Worm (Caenorhabditis elegans) whole organism, L1 larva: ENCODE results near the gene tsfm-1.

Experiments used
- C34B4.2 ChIP-seq: sonication (generic microtip); optimal IDR thresholded peaks from 2 replicates; lab custom pipeline; 2017; ENCODE audit warnings: mild to moderate bottlenecking, missing genetic modification characterization, missing compliant biosample characterization
- Y116A8C.19 ChIP-seq: sonication (generic microtip); optimal IDR thresholded peaks from 2 replicates; lab custom pipeline; 2016; ENCODE audit warnings: missing compliant biosample characterization, missing genetic modification characterization, borderline replicate concordance
- aha-1 ChIP-seq: fragments of 150-350 bp; optimal IDR thresholded peaks from 2 replicates; lab custom pipeline; 2014; ENCODE audit warnings: missing biosample characterization, missing genetic modification characterization
- alr-1 ChIP-seq: fragments of 200-800 bp; sonication (Bioruptor generic); optimal IDR thresholded peaks from 2 replicates; lab custom pipeline; 2018; ENCODE audit warnings: borderline replicate concordance, mild to moderate bottlenecking, missing genetic modification characterization, missing compliant biosample characterization
- aly-2 ChIP-seq: fragments of 150-350 bp; optimal IDR thresholded peaks from 2 replicates; lab custom pipeline; 2014; ENCODE audit warnings: missing biosample characterization, missing genetic modification characterization
- ceh-8 ChIP-seq: fragments of 200-800 bp; sonication (Bioruptor generic); optimal IDR thresholded peaks from 2 replicates; lab custom pipeline; 2018; ENCODE audit warnings: mild to moderate bottlenecking, missing genetic modification characterization, moderate library complexity, missing compliant biosample characterization
- ces-1 ChIP-seq: fragments of 150-350 bp; optimal IDR thresholded peaks from 2 replicates; lab custom pipeline; 2014; ENCODE audit warnings: missing biosample characterization, missing genetic modification reagents, missing genetic modification characterization
- efl-1 ChIP-seq, 4 experiments: fragments of 150-350 bp; optimal IDR thresholded peaks in 3 of 4; peaks in 1 of 4; 1 replicate in 1 of 4; 2 replicates in 3 of 4; lab custom pipeline; 2014; ENCODE audit warnings: missing biosample characterization in 2 of 4, missing genetic modification characterization in 2 of 4, missing genetic modification reagents in 2 of 4
- efl-3 ChIP-seq: fragments of 200-800 bp; sonication (Bioruptor generic); optimal IDR thresholded peaks from 2 replicates; lab custom pipeline; 2018; ENCODE audit warnings: mild to moderate bottlenecking, missing genetic modification characterization, missing compliant biosample characterization
- egl-27 ChIP-seq, 2 experiments: fragments of 150-350 bp in 1 of 2; sonication (generic microtip); optimal IDR thresholded peaks; 3 replicates each; lab custom pipeline; 2017 to 2018; ENCODE audit warnings: missing biosample characterization in 2 of 2, missing genetic modification characterization in 2 of 2, missing genetic modification reagents in 2 of 2
- elt-2 ChIP-seq: sonication (generic microtip); optimal IDR thresholded peaks from 2 replicates; lab custom pipeline; 2016; ENCODE audit warnings: missing genetic modification characterization, mild to moderate bottlenecking, inconsistent platforms, missing compliant biosample characterization, missing genetic modification reagents
- ets-5 ChIP-seq: fragments of 200-800 bp; sonication (Bioruptor generic); IDR thresholded peaks from 2 replicates; pipeline ENCODE4 v1.3.6; 2022; ENCODE audit warnings: missing genetic modification characterization, missing compliant biosample characterization
- fkh-10 ChIP-seq: sonication (generic microtip); optimal IDR thresholded peaks from 2 replicates; lab custom pipeline; 2017; ENCODE audit warnings: missing biosample characterization, missing genetic modification reagents, missing genetic modification characterization
- fkh-4 ChIP-seq: sonication (generic microtip); optimal IDR thresholded peaks from 2 replicates; lab custom pipeline; 2016; ENCODE audit warnings: missing compliant biosample characterization, missing genetic modification characterization, borderline replicate concordance
- fos-1 ChIP-seq: fragments of 150-350 bp; optimal IDR thresholded peaks from 2 replicates; lab custom pipeline; 2014; ENCODE audit warnings: missing biosample characterization, missing genetic modification characterization
- grh-1 ChIP-seq: fragments of 200-800 bp; sonication (Bioruptor generic); IDR thresholded peaks from 2 replicates; pipeline ENCODE4 v1.3.6; 2022; ENCODE audit warnings: missing genetic modification reagents, missing genetic modification characterization, missing compliant biosample characterization
- hpl-2 ChIP-seq: fragments of 150-350 bp; optimal IDR thresholded peaks from 2 replicates; lab custom pipeline; 2014; ENCODE audit warnings: missing biosample characterization, missing genetic modification reagents, missing genetic modification characterization
- jun-1 ChIP-seq: fragments of 150-350 bp; optimal IDR thresholded peaks from 2 replicates; lab custom pipeline; 2014; ENCODE audit warnings: missing biosample characterization, missing genetic modification reagents, missing genetic modification characterization
- lin-13 ChIP-seq: fragments of 150-350 bp; optimal IDR thresholded peaks from 2 replicates; lab custom pipeline; 2014; ENCODE audit warnings: missing biosample characterization, missing genetic modification reagents, missing genetic modification characterization
- lin-14 ChIP-seq: fragments of 200-800 bp; sonication (Bioruptor generic); optimal IDR thresholded peaks from 2 replicates; lab custom pipeline; 2018; ENCODE audit warnings: mild to moderate bottlenecking, missing genetic modification characterization, moderate library complexity, missing compliant biosample characterization
- lin-15B ChIP-seq: fragments of 150-350 bp; sonication (generic microtip); optimal IDR thresholded peaks from 3 replicates; lab custom pipeline; 2014; ENCODE audit warnings: missing biosample characterization, missing genetic modification characterization
- lsy-2 ChIP-seq, 2 experiments: fragments of 150-350 bp; optimal IDR thresholded peaks; 2 replicates each; lab custom pipeline; 2014; ENCODE audit warnings: missing biosample characterization in 2 of 2, missing genetic modification characterization in 2 of 2
- mdl-1 ChIP-seq, 2 experiments: fragments of 150-350 bp; optimal IDR thresholded peaks; 2 replicates each; lab custom pipeline; 2014 to 2017; ENCODE audit warnings: missing biosample characterization in 2 of 2, missing genetic modification characterization in 2 of 2, inconsistent platforms in 1 of 2
- mep-1 ChIP-seq: fragments of 150-350 bp; optimal IDR thresholded peaks from 2 replicates; lab custom pipeline; 2014; ENCODE audit warnings: missing biosample characterization, missing genetic modification characterization
- nhr-11 ChIP-seq: fragments of 150-350 bp; optimal IDR thresholded peaks from 2 replicates; lab custom pipeline; 2014; ENCODE audit warnings: missing biosample characterization, missing genetic modification characterization
- nhr-12 ChIP-seq: sonication (generic microtip); optimal IDR thresholded peaks from 2 replicates; lab custom pipeline; 2017; ENCODE audit warnings: missing biosample characterization, missing genetic modification characterization
- nhr-20 ChIP-seq: sonication (generic microtip); optimal IDR thresholded peaks from 2 replicates; lab custom pipeline; 2016; ENCODE audit warnings: mild to moderate bottlenecking, missing genetic modification characterization, missing compliant biosample characterization
- nhr-28 ChIP-seq: fragments of 150-350 bp; optimal IDR thresholded peaks from 2 replicates; lab custom pipeline; 2014; ENCODE audit warnings: missing biosample characterization, missing genetic modification characterization
- nhr-71 ChIP-seq: sonication (generic microtip); optimal IDR thresholded peaks from 2 replicates; lab custom pipeline; 2016; ENCODE audit warnings: mild to moderate bottlenecking, missing genetic modification characterization, moderate library complexity, missing compliant biosample characterization
- nhr-76 ChIP-seq: sonication (generic microtip); optimal IDR thresholded peaks from 2 replicates; lab custom pipeline; 2017; ENCODE audit warnings: missing biosample characterization, missing genetic modification characterization
- nhr-77 ChIP-seq: fragments of 150-350 bp; optimal IDR thresholded peaks from 2 replicates; lab custom pipeline; 2014; ENCODE audit warnings: missing biosample characterization, missing genetic modification characterization
- nhr-85 ChIP-seq: sonication (generic microtip); peaks from one replicate; lab custom pipeline; 2016; ENCODE audit warnings: missing genetic modification characterization, inconsistent platforms, missing compliant biosample characterization
- nhr-90 ChIP-seq: sonication (generic microtip); optimal IDR thresholded peaks from 2 replicates; lab custom pipeline; 2016; ENCODE audit warnings: mild to moderate bottlenecking, missing genetic modification characterization, missing compliant biosample characterization; ENCODE audit not compliant: poor library complexity
- pax-3 ChIP-seq: fragments of 200-800 bp; sonication (Bioruptor generic); optimal IDR thresholded peaks from 2 replicates; lab custom pipeline; 2018; ENCODE audit warnings: mild to moderate bottlenecking, missing genetic modification characterization, moderate library complexity, missing compliant biosample characterization
- pqm-1 ChIP-seq: sonication (generic microtip); optimal IDR thresholded peaks from 3 replicates; lab custom pipeline; 2017; ENCODE audit warnings: missing biosample characterization, missing genetic modification characterization
- skn-1 ChIP-seq: fragments of 150-350 bp; optimal IDR thresholded peaks from 2 replicates; lab custom pipeline; 2014; ENCODE audit warnings: missing biosample characterization, missing genetic modification characterization
- snu-23 ChIP-seq: sonication (generic microtip); optimal IDR thresholded peaks from 2 replicates; lab custom pipeline; 2016; ENCODE audit warnings: missing genetic modification characterization, missing compliant biosample characterization
- sox-4 ChIP-seq: sonication (generic microtip); optimal IDR thresholded peaks from 2 replicates; lab custom pipeline; 2016; ENCODE audit warnings: missing genetic modification characterization, missing compliant biosample characterization
- tlp-1 ChIP-seq: fragments of 150-350 bp; optimal IDR thresholded peaks from 2 replicates; lab custom pipeline; 2014; ENCODE audit warnings: missing biosample characterization, missing genetic modification characterization
- unc-130 ChIP-seq: fragments of 150-350 bp; optimal IDR thresholded peaks from 2 replicates; lab custom pipeline; 2017; ENCODE audit warnings: missing biosample characterization, missing genetic modification characterization, inconsistent platforms
- unc-62 ChIP-seq: fragments of 150-350 bp; optimal IDR thresholded peaks from 2 replicates; lab custom pipeline; 2014; ENCODE audit warnings: missing biosample characterization, missing genetic modification reagents, missing genetic modification characterization
- unc-86 ChIP-seq: sonication (generic microtip); optimal IDR thresholded peaks from 2 replicates; lab custom pipeline; 2016; ENCODE audit warnings: missing genetic modification characterization, missing compliant biosample characterization
- unc-98 ChIP-seq: fragments of 200-800 bp; sonication (Bioruptor generic); IDR thresholded peaks from 2 replicates; pipeline ENCODE4 v1.3.6; 2022; ENCODE audit warnings: missing genetic modification characterization, missing compliant biosample characterization
- xbp-1 ChIP-seq: sonication (generic microtip); optimal IDR thresholded peaks from 2 replicates; lab custom pipeline; 2016; ENCODE audit warnings: missing genetic modification characterization, missing compliant biosample characterization
- ztf-11 ChIP-seq, 2 experiments: sonication (generic microtip); optimal IDR thresholded peaks; 2 replicates each; lab custom pipeline; 2016 to 2017; ENCODE audit warnings: missing genetic modification characterization in 2 of 2, missing biosample characterization in 1 of 2, missing compliant biosample characterization in 1 of 2

The tsfm-1 gene

ce11 chrV:12307011-12307540 lies 35.7 kb upstream of the tsfm-1 start, which contains the start of gene srg-45:
TSS of gene srg-45 (plus strand) at chrV:12307490.
- TF ChIP-seq egl-27 (tag; optimal IDR thresholded peaks at IDR 0.05; lab: Kevin White, UChicago) (no peak), nhr-12 (no peak), fkh-10 (GFP tag; lab: Kevin White, UChicago) (no peak), lin-14 (GFP tag; lab: Kevin White, UChicago) (no peak), aly-2 (tag; lab: Kevin White, UChicago) (peak; percentile 69), nhr-85 (no peak), lsy-2 (tag; optimal IDR thresholded peaks at IDR 0.05; lab: Kevin White, UChicago) (peak in 1 of 2 experiments; percentile 15), lin-15B (tag; lab: Kevin White, UChicago) (no peak), efl-3 (GFP tag; lab: Kevin White, UChicago) (no peak), nhr-20 (tag; lab: Kevin White, UChicago) (no peak), mep-1 (tag; lab: Kevin White, UChicago) (no peak), efl-1 (optimal IDR thresholded peaks at IDR 0.05; lab: Kevin White, UChicago) (no peak), efl-1 (GFP tag; optimal IDR thresholded peaks at IDR 0.05 in 1 of 2; lab: Kevin White, UChicago) (no peak), nhr-71 (no peak), fos-1 (tag; lab: Kevin White, UChicago) (no peak), aha-1 (tag; lab: Kevin White, UChicago) (no peak), nhr-77 (tag; lab: Kevin White, UChicago) (no peak)
- TF ChIP-seq, all 84 proteins: peak for 2

- no peak for TF ChIP-seq ztf-11 (tag; optimal IDR thresholded peaks at IDR 0.05; lab: Kevin White, UChicago)
- no peak for TF ChIP-seq efl-1 (optimal IDR thresholded peaks at IDR 0.05; lab: Kevin White, UChicago)
- TF ChIP-seq efl-1 (GFP tag; optimal IDR thresholded peaks at IDR 0.05 in 1 of 2; lab: Kevin White, UChicago) = peak in 1 of 2 experiments; percentile 94
Measured at ce11 chrV:12305677-12306076, 34.3 kb upstream of the tsfm-1 start.

- no peak for TF ChIP-seq egl-27 (tag; optimal IDR thresholded peaks at IDR 0.05; lab: Kevin White, UChicago)
- no peak for TF ChIP-seq unc-62 (GFP tag; lab: Kevin White, UChicago)
- TF ChIP-seq aha-1 (tag; lab: Kevin White, UChicago) = no peak
- TF ChIP-seq ceh-8 (GFP tag; lab: Kevin White, UChicago) = peak; percentile 60
- no peak for TF ChIP-seq ets-5 (GFP tag; lab: Robert Waterston, UW)
- peak; percentile 86 for TF ChIP-seq aly-2 (tag; lab: Kevin White, UChicago)
- TF ChIP-seq nhr-28 (tag; lab: Kevin White, UChicago) = no peak
- no peak for TF ChIP-seq Y116A8C.19
- TF ChIP-seq grh-1 (GFP tag; lab: Robert Waterston, UW) = peak; percentile 74
- TF ChIP-seq lin-13 = peak; percentile 65
- TF ChIP-seq pqm-1 (tag; lab: Kevin White, UChicago) = peak; percentile 80
- TF ChIP-seq nhr-12 = no peak
- peak; percentile 88 for TF ChIP-seq nhr-71
- TF ChIP-seq alr-1 (tag; lab: Kevin White, UChicago) = no peak
- peak; percentile 85 for TF ChIP-seq jun-1 (tag; lab: Kevin White, UChicago)
- peak; percentile 86 for TF ChIP-seq snu-23 (GFP tag; lab: Kevin White, UChicago)
- TF ChIP-seq elt-2 = peak; percentile 76
- TF ChIP-seq C34B4.2 (tag; lab: Kevin White, UChicago) = no peak
- peak; percentile 88 for TF ChIP-seq skn-1 (tag; lab: Kevin White, UChicago)
- peak; percentile 65 for TF ChIP-seq unc-130
- peak; percentile 93 for TF ChIP-seq pax-3 (tag; lab: Kevin White, UChicago)
- peak; percentile 26 for TF ChIP-seq hpl-2 (GFP tag; lab: Kevin White, UChicago)
- TF ChIP-seq unc-86 = peak; percentile 77
- peak; percentile 74 for TF ChIP-seq unc-98
- TF ChIP-seq ces-1 = no peak
- TF ChIP-seq nhr-11 (tag; lab: Kevin White, UChicago) = peak; percentile 19
- peak; percentile 72 for TF ChIP-seq xbp-1 (tag; lab: Kevin White, UChicago)
- TF ChIP-seq mdl-1 (tag; optimal IDR thresholded peaks at IDR 0.05; lab: Kevin White, UChicago) = peak in 1 of 2 experiments; percentile 72
- TF ChIP-seq fos-1 (tag; lab: Kevin White, UChicago) = peak; percentile 68
- peak; percentile 73 to 77 for TF ChIP-seq lsy-2 (tag; optimal IDR thresholded peaks at IDR 0.05; lab: Kevin White, UChicago)
- peak; percentile 93 for TF ChIP-seq nhr-85
- TF ChIP-seq nhr-76 (tag; lab: Kevin White, UChicago) = peak; percentile 78
- TF ChIP-seq nhr-90 (tag; lab: Kevin White, UChicago) = peak; percentile 87
- peak; percentile 14 for TF ChIP-seq fkh-4 (tag; lab: Kevin White, UChicago)
- TF ChIP-seq sox-4 (tag; lab: Kevin White, UChicago) = peak; percentile 72
- TF ChIP-seq tlp-1 (tag; lab: Kevin White, UChicago) = no peak
Measured at ce11 chrV:12303453-12304077, 32.2 kb upstream of the tsfm-1 start.
